Worm (Caenorhabditis elegans) whole organism, early embryonic: ENCODE measurements around the gene ZK6.8.

Experiments used
- B0310.2 ChIP-seq: sonication (generic microtip); optimal IDR thresholded peaks from 2 replicates; lab custom pipeline; 2016; ENCODE audit warnings: mild to moderate bottlenecking, missing genetic modification characterization, missing compliant biosample characterization
- F13C5.2 ChIP-seq: sonication (generic microtip); optimal IDR thresholded peaks from 2 replicates; lab custom pipeline; 2017; ENCODE audit warnings: mild to moderate bottlenecking, missing genetic modification characterization, inconsistent platforms, missing compliant biosample characterization
- aly-1 ChIP-seq: sonication (generic microtip); optimal IDR thresholded peaks from 2 replicates; lab custom pipeline; 2016; ENCODE audit warnings: missing genetic modification characterization, missing compliant biosample characterization
- ama-1 ChIP-seq: fragments of 150-350 bp; optimal IDR thresholded peaks from 2 replicates; lab custom pipeline; 2014
- ceh-13 ChIP-seq: fragments of 200-800 bp; sonication (Bioruptor generic); optimal IDR thresholded peaks from 2 replicates; lab custom pipeline; 2018; ENCODE audit warnings: mild to moderate bottlenecking, missing genetic modification characterization, missing compliant biosample characterization
- ceh-36 ChIP-seq: sonication (generic microtip); optimal IDR thresholded peaks from 2 replicates; lab custom pipeline; 2016; ENCODE audit warnings: missing genetic modification characterization, inconsistent platforms, missing compliant biosample characterization
- ets-7 ChIP-seq: sonication (generic microtip); optimal IDR thresholded peaks from 2 replicates; lab custom pipeline; 2016; ENCODE audit warnings: missing genotype, missing genetic modification characterization, missing compliant biosample characterization
- flt-1 ChIP-seq: fragments of 200-800 bp; sonication (Bioruptor generic); IDR thresholded peaks from 2 replicates; pipeline ENCODE4 v1.3.6; 2022; ENCODE audit warnings: missing genetic modification characterization, missing compliant biosample characterization
- hmbx-1 ChIP-seq: sonication (generic microtip); optimal IDR thresholded peaks from 2 replicates; lab custom pipeline; 2016; ENCODE audit warnings: mild to moderate bottlenecking, missing genetic modification characterization, missing compliant biosample characterization
- hmg-4 ChIP-seq: fragments of 200-800 bp; sonication (Bioruptor generic); optimal IDR thresholded peaks from 2 replicates; lab custom pipeline; 2018; ENCODE audit warnings: mild to moderate bottlenecking, missing genetic modification characterization, missing compliant biosample characterization
- hnd-1 ChIP-seq: sonication (generic microtip); optimal IDR thresholded peaks from 2 replicates; lab custom pipeline; 2016; ENCODE audit warnings: missing genetic modification characterization, missing compliant biosample characterization
- pes-1 ChIP-seq: fragments of 200-800 bp; sonication (Bioruptor generic); IDR thresholded peaks from 2 replicates; pipeline ENCODE4 v1.3.6; 2022; ENCODE audit warnings: missing genetic modification reagents, missing genetic modification characterization, missing compliant biosample characterization
- scrt-1 ChIP-seq: fragments of 200-800 bp; sonication (Bioruptor generic); IDR thresholded peaks from 2 replicates; pipeline ENCODE4 v1.3.6; 2022; ENCODE audit warnings: missing genetic modification characterization, missing compliant biosample characterization
- sea-1 ChIP-seq: fragments of 200-800 bp; sonication (Bioruptor generic); conservative IDR thresholded peaks from 2 replicates; pipeline ENCODE4 v1.3.6; 2022; ENCODE audit warnings: missing genetic modification characterization, missing compliant biosample characterization
- tbx-11 ChIP-seq: fragments of 200-800 bp; sonication (Bioruptor generic); IDR thresholded peaks from 2 replicates; pipeline ENCODE4 v1.3.6; 2022; ENCODE audit warnings: missing genetic modification characterization, missing compliant biosample characterization
- tbx-37 ChIP-seq: fragments of 200-800 bp; sonication (Bioruptor generic); conservative IDR thresholded peaks from 2 replicates; pipeline ENCODE4 v1.3.6; 2022; ENCODE audit warnings: missing genetic modification reagents, missing genetic modification characterization, missing compliant biosample characterization
- tra-4 ChIP-seq: sonication (generic microtip); optimal IDR thresholded peaks from 2 replicates; lab custom pipeline; 2017; ENCODE audit warnings: missing genetic modification characterization, missing compliant biosample characterization

ZK6.8 gene

ce11 chrV:424140-424539 is 42.4 kb downstream of the ZK6.8 start, which contains the start of gene B0554.5:
Gene B0554.5 (plus strand): TSS chrV:424440.
- TF ChIP-seq hmg-4 (GFP tag; lab: Kevin White, UChicago) (no peak), B0310.2 (no peak), hnd-1 (tag; lab: Kevin White, UChicago) (no peak), ama-1 (no peak), hmbx-1 (no peak), sea-1 (GFP tag; lab: Robert Waterston, UW) (no peak), ets-7 (tag; lab: Kevin White, UChicago) (no peak), scrt-1 (GFP tag; lab: Robert Waterston, UW) (no peak), flt-1 (no peak), tbx-11 (GFP tag; lab: Robert Waterston, UW) (no peak), aly-1 (tag; lab: Kevin White, UChicago) (no peak), F13C5.2 (tag; lab: Kevin White, UChicago) (no peak), ceh-13 (GFP tag; lab: Kevin White, UChicago) (no peak), pes-1 (GFP tag; lab: Robert Waterston, UW) (no peak), tbx-37 (no peak), tra-4 (tag; lab: Kevin White, UChicago) (no peak)

DNA sequence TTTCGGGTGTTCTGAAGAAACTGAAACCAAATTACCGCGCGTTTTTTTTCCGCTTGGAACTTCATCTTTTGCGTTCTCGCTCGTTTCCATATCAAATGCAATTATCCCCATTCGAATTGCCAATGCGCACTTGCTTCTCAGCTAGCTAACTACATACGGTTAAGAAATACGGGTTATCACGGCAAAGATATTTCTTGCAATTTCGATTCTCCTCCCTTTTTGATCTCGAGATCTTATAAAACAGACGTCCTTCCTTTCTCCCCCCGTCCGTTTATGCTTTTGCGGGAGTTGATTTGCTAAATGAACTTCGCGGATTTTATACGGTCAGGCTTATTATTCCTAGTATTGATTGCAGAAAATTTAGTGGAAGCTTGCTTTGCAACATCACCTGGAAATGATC is 47.1 kb downstream of the ZK6.8 start, which contains the start of gene B0554.4:
Gene B0554.4, plus strand, starts transcription at position 301 of the 400 bp plus-strand sequence.
- TF ChIP-seq tbx-11 (GFP tag; lab: Robert Waterston, UW), result no peak
- no peak for TF ChIP-seq scrt-1 (GFP tag; lab: Robert Waterston, UW)
- TF ChIP-seq pes-1 (GFP tag; lab: Robert Waterston, UW), result no peak
- TF ChIP-seq sea-1 (GFP tag; lab: Robert Waterston, UW), result no peak
- TF ChIP-seq tra-4 (tag; lab: Kevin White, UChicago), result no peak
- TF ChIP-seq hmg-4 (GFP tag; lab: Kevin White, UChicago), result no peak
- TF ChIP-seq F13C5.2 (tag; lab: Kevin White, UChicago), result no peak
- no peak for TF ChIP-seq ets-7 (tag; lab: Kevin White, UChicago)
- TF ChIP-seq ceh-36 (tag; lab: Kevin White, UChicago), result no peak
- no peak for TF ChIP-seq ama-1

DNA sequence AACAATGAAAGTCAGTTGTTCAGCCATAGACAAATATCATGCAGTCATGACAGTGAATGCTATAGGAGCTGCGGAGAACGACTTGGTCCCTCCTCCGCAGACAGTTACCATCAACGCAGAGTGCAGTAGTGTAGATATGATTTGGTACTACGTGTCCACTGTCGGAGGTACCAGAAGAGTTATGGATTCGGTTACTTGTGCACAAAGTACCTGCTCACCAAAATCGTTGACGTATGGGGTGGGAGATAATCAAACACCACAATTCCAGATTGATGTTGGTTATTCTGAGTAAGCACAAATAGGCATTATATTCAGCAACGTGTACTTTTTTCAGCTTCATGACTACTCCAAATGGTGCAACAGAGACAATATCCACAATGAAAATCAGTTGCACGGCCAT is 51.3 kb downstream of the ZK6.8 start:
- TF ChIP-seq hnd-1 (tag; lab: Kevin White, UChicago), result no peak
- no peak for TF ChIP-seq ets-7 (tag; lab: Kevin White, UChicago)
- no peak for TF ChIP-seq pes-1 (GFP tag; lab: Robert Waterston, UW)
- no peak for TF ChIP-seq flt-1
- no peak for TF ChIP-seq sea-1 (GFP tag; lab: Robert Waterston, UW)
- no peak for TF ChIP-seq tra-4 (tag; lab: Kevin White, UChicago)
- TF ChIP-seq B0310.2, result no peak
- TF ChIP-seq ceh-13 (GFP tag; lab: Kevin White, UChicago), result no peak
- no peak for TF ChIP-seq scrt-1 (GFP tag; lab: Robert Waterston, UW)
- no peak for TF ChIP-seq F13C5.2 (tag; lab: Kevin White, UChicago)
- no peak for TF ChIP-seq ceh-36 (tag; lab: Kevin White, UChicago)
- no peak for TF ChIP-seq hmbx-1
- TF ChIP-seq aly-1 (tag; lab: Kevin White, UChicago), result no peak
- TF ChIP-seq tbx-37, result no peak
- TF ChIP-seq ama-1, result no peak
- no peak for TF ChIP-seq hmg-4 (GFP tag; lab: Kevin White, UChicago)
- TF ChIP-seq tbx-11 (GFP tag; lab: Robert Waterston, UW), result no peak

ce11 chrV:433898-434297 is 52.2 kb downstream of the ZK6.8 start, which contains the start of gene B0554.2:
Gene B0554.2 (plus strand): TSS chrV:434198.
- no peak for TF ChIP-seq hmbx-1
- no peak for TF ChIP-seq ama-1
- TF ChIP-seq hnd-1 (tag; lab: Kevin White, UChicago), result no peak
- no peak for TF ChIP-seq ets-7 (tag; lab: Kevin White, UChicago)
- no peak for TF ChIP-seq ceh-36 (tag; lab: Kevin White, UChicago)
- TF ChIP-seq F13C5.2 (tag; lab: Kevin White, UChicago), result no peak
- TF ChIP-seq tra-4 (tag; lab: Kevin White, UChicago), result no peak
- no peak for TF ChIP-seq aly-1 (tag; lab: Kevin White, UChicago)
- no peak for TF ChIP-seq scrt-1 (GFP tag; lab: Robert Waterston, UW)
- no peak for TF ChIP-seq B0310.2
- TF ChIP-seq tbx-11 (GFP tag; lab: Robert Waterston, UW), result no peak
- TF ChIP-seq tbx-37, result no peak
- no peak for TF ChIP-seq pes-1 (GFP tag; lab: Robert Waterston, UW)
- no peak for TF ChIP-seq ceh-13 (GFP tag; lab: Kevin White, UChicago)
- TF ChIP-seq flt-1, result no peak
- TF ChIP-seq hmg-4 (GFP tag; lab: Kevin White, UChicago), result no peak
- TF ChIP-seq sea-1 (GFP tag; lab: Robert Waterston, UW), result no peak
